Worm (Caenorhabditis elegans) whole organism, young adult: ENCODE measurements around the gene srsx-16.

Source experiments
- B0035.1 ChIP-seq: sonication (generic microtip); optimal IDR thresholded peaks from 2 replicates; lab custom pipeline; 2016; ENCODE audit warnings: missing genetic modification characterization, mild to moderate bottlenecking, missing compliant biosample characterization, missing genotype, missing genetic modification reagents
- B0336.3 ChIP-seq: fragments of 200-800 bp; sonication (Bioruptor generic); IDR thresholded peaks from 2 replicates; pipeline ENCODE4 v1.3.6; 2022; ENCODE audit warnings: missing genetic modification characterization, missing compliant biosample characterization
- F22D6.2 ChIP-seq: sonication (generic microtip); optimal IDR thresholded peaks from 2 replicates; lab custom pipeline; 2016; ENCODE audit warnings: mild to moderate bottlenecking, missing genetic modification characterization, missing compliant biosample characterization
- F33H1.4 ChIP-seq: fragments of 200-800 bp; sonication (Bioruptor generic); IDR thresholded peaks from 2 replicates; pipeline ENCODE4 v1.3.6; 2022; ENCODE audit warnings: missing genetic modification reagents, missing genetic modification characterization, missing compliant biosample characterization
- F52B5.7 ChIP-seq: sonication (generic microtip); optimal IDR thresholded peaks from 2 replicates; lab custom pipeline; 2016; ENCODE audit warnings: mild to moderate bottlenecking, missing genetic modification characterization, missing compliant biosample characterization
- F57A8.1 ChIP-seq: fragments of 200-800 bp; sonication (Bioruptor generic); optimal IDR thresholded peaks from 2 replicates; lab custom pipeline; 2018; ENCODE audit warnings: mild to moderate bottlenecking, missing genetic modification characterization, moderate library complexity, missing compliant biosample characterization
- K11D2.4 ChIP-seq: fragments of 200-800 bp; sonication (Bioruptor generic); IDR thresholded peaks from 2 replicates; pipeline ENCODE4 v1.3.6; 2022; ENCODE audit warnings: missing genetic modification reagents, missing genetic modification characterization, missing compliant biosample characterization
- T07F8.4 ChIP-seq: sonication (generic microtip); optimal IDR thresholded peaks from 2 replicates; lab custom pipeline; 2016; ENCODE audit warnings: mild to moderate bottlenecking, missing genetic modification characterization, moderate library complexity, missing compliant biosample characterization
- Y53F4B.3 ChIP-seq: fragments of 200-800 bp; sonication (Bioruptor generic); IDR thresholded peaks from 2 replicates; pipeline ENCODE4 v1.3.6; 2022; ENCODE audit warnings: missing genetic modification reagents, missing genetic modification characterization, missing compliant biosample characterization
- Y53G8AR.9 ChIP-seq: fragments of 200-800 bp; sonication (Bioruptor generic); conservative IDR thresholded peaks from 2 replicates; pipeline ENCODE4 v1.3.6; 2022; ENCODE audit warnings: missing genetic modification reagents, missing genetic modification characterization, missing compliant biosample characterization
- Y56A3A.18 ChIP-seq: fragments of 200-800 bp; sonication (Bioruptor generic); IDR thresholded peaks from 2 replicates; pipeline ENCODE4 v1.3.6; 2022; ENCODE audit warnings: missing genetic modification reagents, missing genetic modification characterization, missing compliant biosample characterization
- ama-1 ChIP-seq, 3 experiments: fragments of 150-350 bp in 1 of 3; sonication (generic microtip) in 2 of 3; optimal IDR thresholded peaks; 2 replicates each; lab custom pipeline; 2014 to 2018; ENCODE audit warnings: missing biosample characterization in 2 of 3, missing genetic modification characterization in 2 of 3, missing genetic modification reagents in 2 of 3
- aptf-3 ChIP-seq: fragments of 200-800 bp; sonication (Bioruptor generic); IDR thresholded peaks from 2 replicates; pipeline ENCODE4 v1.3.6; 2022; ENCODE audit warnings: missing genetic modification characterization, missing compliant biosample characterization
- atf-7 ChIP-seq: sonication (generic microtip); optimal IDR thresholded peaks from 2 replicates; lab custom pipeline; 2017; ENCODE audit warnings: mild to moderate bottlenecking, missing genetic modification characterization, missing compliant biosample characterization
- attf-3 ChIP-seq: fragments of 200-800 bp; sonication (Bioruptor generic); conservative IDR thresholded peaks from 2 replicates; pipeline ENCODE4 v1.3.6; 2022; ENCODE audit warnings: missing genetic modification reagents, missing genetic modification characterization, missing compliant biosample characterization
- ceh-27 ChIP-seq: fragments of 200-800 bp; sonication (Bioruptor generic); optimal IDR thresholded peaks from 2 replicates; lab custom pipeline; 2018; ENCODE audit warnings: mild to moderate bottlenecking, missing genetic modification characterization, moderate library complexity, missing compliant biosample characterization
- ceh-58 ChIP-seq: fragments of 200-800 bp; sonication (Bioruptor generic); IDR thresholded peaks from 2 replicates; pipeline ENCODE4 v1.3.6; 2022; ENCODE audit warnings: missing genetic modification characterization, missing compliant biosample characterization
- dox-1 ChIP-seq: fragments of 200-800 bp; sonication (Bioruptor generic); IDR thresholded peaks from 2 replicates; pipeline ENCODE4 v1.3.6; 2022; ENCODE audit warnings: missing genetic modification reagents, missing genetic modification characterization, missing compliant biosample characterization
- hmg-20 ChIP-seq: fragments of 200-800 bp; sonication (Bioruptor generic); IDR thresholded peaks from 2 replicates; pipeline ENCODE4 v1.3.6; 2022; ENCODE audit warnings: missing genetic modification reagents, missing genetic modification characterization, missing compliant biosample characterization
- let-607 ChIP-seq, 2 experiments: fragments of 200-800 bp in 1 of 2; sonication (Bioruptor generic) in 1 of 2; sonication (generic microtip) in 1 of 2; optimal IDR thresholded peaks; 2 replicates each; lab custom pipeline; 2016 to 2018; ENCODE audit warnings: mild to moderate bottlenecking in 2 of 2, missing compliant biosample characterization in 2 of 2, missing genetic modification characterization in 2 of 2, moderate library complexity in 2 of 2, missing genotype in 1 of 2
- lin-26 ChIP-seq: fragments of 200-800 bp; sonication (Bioruptor generic); IDR thresholded peaks from 2 replicates; pipeline ENCODE4 v1.3.6; 2022; ENCODE audit warnings: missing genetic modification reagents, missing genetic modification characterization, missing compliant biosample characterization
- lin-54 ChIP-seq: fragments of 200-800 bp; sonication (Bioruptor generic); optimal IDR thresholded peaks from 2 replicates; lab custom pipeline; 2018; ENCODE audit warnings: mild to moderate bottlenecking, missing genetic modification characterization, missing compliant biosample characterization
- lsl-1 ChIP-seq: fragments of 200-800 bp; sonication (Bioruptor generic); optimal IDR thresholded peaks from 2 replicates; lab custom pipeline; 2018; ENCODE audit warnings: mild to moderate bottlenecking, missing genetic modification characterization, moderate library complexity, missing compliant biosample characterization
- lsy-27 ChIP-seq: sonication (generic microtip); optimal IDR thresholded peaks from 2 replicates; lab custom pipeline; 2017; ENCODE audit warnings: missing genetic modification characterization, mild to moderate bottlenecking, missing compliant biosample characterization, antibody characterized with exemption, missing genotype, borderline replicate concordance; ENCODE audit not compliant: insufficient read depth
- madf-10 ChIP-seq: sonication (generic microtip); optimal IDR thresholded peaks from 2 replicates; lab custom pipeline; 2016; ENCODE audit warnings: mild to moderate bottlenecking, missing genetic modification characterization, missing compliant biosample characterization
- madf-3 ChIP-seq: fragments of 200-800 bp; sonication (Bioruptor generic); IDR thresholded peaks from 2 replicates; pipeline ENCODE4 v1.3.6; 2022; ENCODE audit warnings: missing genetic modification reagents, missing genetic modification characterization, missing compliant biosample characterization
- madf-6 ChIP-seq: fragments of 200-800 bp; sonication (Bioruptor generic); IDR thresholded peaks from 2 replicates; pipeline ENCODE4 v1.3.6; 2022; ENCODE audit warnings: missing genetic modification reagents, missing genetic modification characterization, missing compliant biosample characterization
- mcd-1 ChIP-seq: fragments of 200-800 bp; sonication (Bioruptor generic); IDR thresholded peaks from 2 replicates; pipeline ENCODE4 v1.3.6; 2022; ENCODE audit warnings: missing genetic modification reagents, missing genetic modification characterization, missing compliant biosample characterization
- mel-28 ChIP-seq: sonication (generic microtip); optimal IDR thresholded peaks from 2 replicates; lab custom pipeline; 2016; ENCODE audit warnings: borderline replicate concordance, mild to moderate bottlenecking, missing genetic modification characterization, missing compliant biosample characterization
- mes-4 ChIP-seq: sonication (generic microtip); optimal IDR thresholded peaks from 2 replicates; lab custom pipeline; 2016; ENCODE audit warnings: missing genotype, missing genetic modification characterization, missing compliant biosample characterization
- nhr-80 ChIP-seq: sonication (generic microtip); optimal IDR thresholded peaks from 2 replicates; lab custom pipeline; 2016; ENCODE audit warnings: missing genetic modification characterization, missing compliant biosample characterization
- nhr-90 ChIP-seq: sonication (generic microtip); optimal IDR thresholded peaks from 2 replicates; lab custom pipeline; 2016; ENCODE audit warnings: missing genotype, mild to moderate bottlenecking, missing genetic modification characterization, missing compliant biosample characterization
- pha-4 ChIP-seq: fragments of 150-350 bp; sonication (generic microtip); optimal IDR thresholded peaks from 2 replicates; lab custom pipeline; 2014; ENCODE audit warnings: missing biosample characterization, missing genetic modification reagents, missing genetic modification characterization
- repo-1 ChIP-seq: sonication (generic microtip); optimal IDR thresholded peaks from 2 replicates; lab custom pipeline; 2017; ENCODE audit warnings: mild to moderate bottlenecking, missing genetic modification characterization, missing compliant biosample characterization
- snpc-4 ChIP-seq, 5 experiments: fragments of 150-350 bp in 1 of 5; sonication (generic microtip) in 4 of 5; optimal IDR thresholded peaks; 2 replicates each; lab custom pipeline; 2014 to 2018; ENCODE audit warnings: missing genetic modification characterization in 5 of 5, missing biosample characterization in 3 of 5, antibody characterized with exemption in 2 of 5, mild to moderate bottlenecking in 2 of 5, missing compliant biosample characterization in 2 of 5, missing genotype in 2 of 5, moderate library complexity in 2 of 5, missing genetic modification reagents in 1 of 5
- tbx-9 ChIP-seq: sonication (generic microtip); optimal IDR thresholded peaks from 2 replicates; lab custom pipeline; 2016; ENCODE audit warnings: borderline replicate concordance, missing genetic modification characterization, inconsistent platforms, missing compliant biosample characterization
- tlf-1 ChIP-seq: fragments of 200-800 bp; sonication (Bioruptor generic); optimal IDR thresholded peaks from 2 replicates; lab custom pipeline; 2018; ENCODE audit warnings: mild to moderate bottlenecking, missing genetic modification characterization, missing compliant biosample characterization

Gene srsx-16

ce11 chrIV:5654693-5655092, 35.1 kb upstream of the srsx-16 start (continued):
- no peak for TF ChIP-seq lsy-27 (tag; lab: Kevin White, UChicago)

- no peak for TF ChIP-seq mes-4 (tag; lab: Kevin White, UChicago)
- no peak for TF ChIP-seq F22D6.2 (tag; lab: Kevin White, UChicago)
- TF ChIP-seq tlf-1 (GFP tag; lab: Kevin White, UChicago) = no peak
- no peak for TF ChIP-seq Y56A3A.18 (GFP tag; lab: Robert Waterston, UW)
- no peak for TF ChIP-seq B0035.1 (tag; lab: Kevin White, UChicago)
- TF ChIP-seq ceh-27 (GFP tag; lab: Kevin White, UChicago) = no peak
- no peak for TF ChIP-seq lin-54 (GFP tag; lab: Kevin White, UChicago)
- no peak for TF ChIP-seq mel-28 (tag; lab: Kevin White, UChicago)
- TF ChIP-seq K11D2.4 (GFP tag; lab: Robert Waterston, UW) = no peak
- no peak for TF ChIP-seq tbx-9
- no peak for TF ChIP-seq aptf-3 (GFP tag; lab: Robert Waterston, UW)
- TF ChIP-seq nhr-90 (tag; lab: Kevin White, UChicago) = peak; percentile 21
- TF ChIP-seq lsl-1 (GFP tag; lab: Kevin White, UChicago) = no peak
- peak; percentile 38 for TF ChIP-seq atf-7
- peak; percentile 65 for TF ChIP-seq pha-4 (tag; lab: Kevin White, UChicago)
- 0 out of 2 replicates have a peak, but pooled peaks have one; percentile 41 for TF ChIP-seq Y53G8AR.9 (GFP tag; lab: Robert Waterston, UW)
- no peak for TF ChIP-seq F52B5.7 (tag; lab: Kevin White, UChicago)
- peak; percentile 38 for TF ChIP-seq madf-10 (tag; lab: Kevin White, UChicago)
- no peak for TF ChIP-seq T07F8.4 (tag; lab: Kevin White, UChicago)
- TF ChIP-seq ceh-58 = no peak
- TF ChIP-seq mcd-1 (GFP tag; lab: Robert Waterston, UW) = 0 out of 2 replicates have a peak, but pooled peaks have one; percentile 6
- TF ChIP-seq nhr-80 (tag; lab: Kevin White, UChicago) = peak; percentile 92
- peak; percentile 59; the same call in 1 of the 2 replicates for TF ChIP-seq dox-1 (GFP tag; lab: Robert Waterston, UW)
Measured at ce11 chrIV:5654203-5654602, 34.7 kb upstream of the srsx-16 start.

ce11 chrIV:5653649-5654048, 34.1 kb upstream of the srsx-16 start, which contains the start of gene clec-178:
Gene clec-178 (plus strand): TSS chrIV:5653949.
- TF ChIP-seq Y56A3A.18 (GFP tag; lab: Robert Waterston, UW) = peak; percentile 42; the same call in 1 of the 2 replicates
- no peak for TF ChIP-seq madf-3

ce11 chrIV:5652811-5653483, 33.4 kb upstream of the srsx-16 start:
- peak; percentile 43 for TF ChIP-seq nhr-80 (tag; lab: Kevin White, UChicago)
- no peak for TF ChIP-seq madf-6 (GFP tag; lab: Robert Waterston, UW)

- peak; percentile 32; the same call in 1 of the 2 replicates for TF ChIP-seq Y53F4B.3
- TF ChIP-seq Y53G8AR.9 (GFP tag; lab: Robert Waterston, UW) = peak; percentile 70; the same call in 1 of the 2 replicates
- TF ChIP-seq attf-3 = no peak
- no peak for TF ChIP-seq F57A8.1 (GFP tag; lab: Kevin White, UChicago)
- TF ChIP-seq B0336.3 (GFP tag; lab: Robert Waterston, UW) = peak; percentile 73; the same call in 1 of the 2 replicates
- TF ChIP-seq atf-7 = peak; percentile 13
- TF ChIP-seq repo-1 = peak; percentile 81
- TF ChIP-seq let-607 (tag; optimal IDR thresholded peaks at IDR 0.05; lab: Kevin White, UChicago) = no peak
- TF ChIP-seq mcd-1 (GFP tag; lab: Robert Waterston, UW) = no peak
- no peak for TF ChIP-seq hmg-20
- TF ChIP-seq lin-26 (GFP tag; lab: Robert Waterston, UW) = 0 out of 2 replicates have a peak, but pooled peaks have one; percentile 32
- TF ChIP-seq K11D2.4 (GFP tag; lab: Robert Waterston, UW) = no peak
- no peak for TF ChIP-seq tlf-1 (GFP tag; lab: Kevin White, UChicago)
- TF ChIP-seq snpc-4 (GFP tag; optimal IDR thresholded peaks at IDR 0.05; lab: Kevin White, UChicago) = peak; percentile 57
- TF ChIP-seq snpc-4 (tag; optimal IDR thresholded peaks at IDR 0.05; lab: Kevin White, UChicago) = peak in 1 of 4 experiments; percentile 57
- no peak for TF ChIP-seq ama-1 (optimal IDR thresholded peaks at IDR 0.05; lab: Kevin White, UChicago)
- peak in 1 of 2 experiments; percentile 20 for TF ChIP-seq ama-1 (GFP tag; optimal IDR thresholded peaks at IDR 0.05; lab: Kevin White, UChicago)
- no peak for TF ChIP-seq dox-1 (GFP tag; lab: Robert Waterston, UW)
- no peak for TF ChIP-seq F33H1.4 (GFP tag; lab: Robert Waterston, UW)
Measured at ce11 chrIV:5650761-5651332, 31.3 kb upstream of the srsx-16 start.
